Fruit fly (Drosophila melanogaster) whole organism, pupa: ENCODE measurements around the gene CG5510.

Source experiments
- CG10348 ChIP-seq: fragments of 200-800 bp; sonication (Bioruptor generic); IDR thresholded peaks from 2 replicates; pipeline ENCODE4 v1.3.6; 2022; ENCODE audit warnings: missing biosample characterization, missing genetic modification characterization
- CG12605 ChIP-seq: fragments of 200-800 bp; sonication (Bioruptor generic); IDR thresholded peaks from 2 replicates; pipeline ENCODE4 v1.3.6; 2022; ENCODE audit warnings: missing biosample characterization, missing genetic modification characterization
- CG13204 ChIP-seq: fragments of 200-800 bp; sonication (Bioruptor generic); optimal IDR thresholded peaks from 2 replicates; lab custom pipeline; 2018; ENCODE audit warnings: missing biosample characterization, mild to moderate bottlenecking, missing genetic modification characterization, moderate library complexity
- CG14655 ChIP-seq: fragments of 200-800 bp; sonication (Bioruptor generic); optimal IDR thresholded peaks from 3 replicates; lab custom pipeline; 2017; ENCODE audit warnings: mild to moderate bottlenecking, missing biosample characterization, missing genetic modification reagents, missing genetic modification characterization
- CG15710 ChIP-seq: fragments of 200-800 bp; sonication (Bioruptor generic); optimal IDR thresholded peaks from 2 replicates; lab custom pipeline; 2018; ENCODE audit warnings: missing biosample characterization, mild to moderate bottlenecking, missing genetic modification characterization, moderate library complexity
- CG17806 ChIP-seq: fragments of 200-800 bp; sonication (Bioruptor generic); optimal IDR thresholded peaks from 2 replicates; lab custom pipeline; 2018; ENCODE audit warnings: missing biosample characterization, mild to moderate bottlenecking, missing genetic modification characterization, moderate library complexity
- CG32121 ChIP-seq: fragments of 200-800 bp; sonication (Bioruptor generic); IDR thresholded peaks from 2 replicates; pipeline ENCODE4 v1.3.6; 2022; ENCODE audit warnings: missing biosample characterization, missing genetic modification characterization
- CG34367 ChIP-seq: fragments of 200-800 bp; sonication (Bioruptor generic); optimal IDR thresholded peaks from 2 replicates; lab custom pipeline; 2018; ENCODE audit warnings: missing biosample characterization, mild to moderate bottlenecking, missing genetic modification characterization
- CG4496 ChIP-seq: fragments of 200-800 bp; sonication (Bioruptor generic); IDR thresholded peaks from 3 replicates; pipeline ENCODE4 v1.3.6; 2022; ENCODE audit warnings: missing biosample characterization, missing genetic modification characterization
- CG8159 ChIP-seq: fragments of 200-800 bp; sonication (Bioruptor generic); optimal IDR thresholded peaks from 3 replicates; lab custom pipeline; 2018; ENCODE audit warnings: missing biosample characterization, mild to moderate bottlenecking, missing genetic modification characterization, moderate library complexity
- CG8301 ChIP-seq: fragments of 200-800 bp; sonication (Bioruptor generic); optimal IDR thresholded peaks from 2 replicates; lab custom pipeline; 2018; ENCODE audit warnings: missing biosample characterization, mild to moderate bottlenecking, missing genetic modification characterization
- CG9948 ChIP-seq: fragments of 200-800 bp; sonication (Bioruptor generic); optimal IDR thresholded peaks from 2 replicates; lab custom pipeline; 2018; ENCODE audit warnings: missing biosample characterization, mild to moderate bottlenecking, missing genetic modification characterization, moderate library complexity
- D1 ChIP-seq: fragments of 200-800 bp; sonication (Bioruptor generic); optimal IDR thresholded peaks from 2 replicates; lab custom pipeline; 2018; ENCODE audit warnings: missing biosample characterization, mild to moderate bottlenecking, missing genetic modification characterization, moderate library complexity
- EcR ChIP-seq: fragments of 200-800 bp; sonication (Bioruptor generic); optimal IDR thresholded peaks from 3 replicates; lab custom pipeline; 2019; ENCODE audit warnings: missing biosample characterization, missing genetic modification characterization, mild to moderate bottlenecking, moderate library complexity, missing genetic modification reagents
- Ets98B ChIP-seq: fragments of 200-800 bp; sonication (Bioruptor generic); IDR thresholded peaks from 2 replicates; pipeline ENCODE4 v1.3.6; 2022; ENCODE audit warnings: missing biosample characterization, missing genetic modification characterization
- Pif1A ChIP-seq: fragments of 200-800 bp; sonication (Bioruptor generic); optimal IDR thresholded peaks from 3 replicates; lab custom pipeline; 2016; ENCODE audit warnings: missing biosample characterization, missing genetic modification characterization
- Pif1B ChIP-seq: fragments of 200-800 bp; sonication (Bioruptor generic); optimal IDR thresholded peaks from 3 replicates; lab custom pipeline; 2016; ENCODE audit warnings: missing biosample characterization, missing genetic modification characterization
- Snoo ChIP-seq: fragments of 200-800 bp; sonication (Bioruptor generic); optimal IDR thresholded peaks from 3 replicates; lab custom pipeline; 2017; ENCODE audit warnings: missing biosample characterization, mild to moderate bottlenecking, missing genetic modification characterization, inconsistent platforms
- fd96Ca ChIP-seq: fragments of 200-800 bp; sonication (Bioruptor generic); IDR thresholded peaks from 3 replicates; pipeline ENCODE4 v1.3.6; 2022; ENCODE audit warnings: missing biosample characterization, missing genetic modification characterization
- gl ChIP-seq: fragments of 200-800 bp; sonication (Bioruptor generic); optimal IDR thresholded peaks from 2 replicates; lab custom pipeline; 2018; ENCODE audit warnings: missing biosample characterization, mild to moderate bottlenecking, missing genetic modification characterization
- rn ChIP-seq: fragments of 200-800 bp; sonication (Bioruptor generic); IDR thresholded peaks from 2 replicates; pipeline ENCODE4 v1.3.6; 2022; ENCODE audit warnings: missing biosample characterization, missing genetic modification characterization

CG5510 gene

DNA sequence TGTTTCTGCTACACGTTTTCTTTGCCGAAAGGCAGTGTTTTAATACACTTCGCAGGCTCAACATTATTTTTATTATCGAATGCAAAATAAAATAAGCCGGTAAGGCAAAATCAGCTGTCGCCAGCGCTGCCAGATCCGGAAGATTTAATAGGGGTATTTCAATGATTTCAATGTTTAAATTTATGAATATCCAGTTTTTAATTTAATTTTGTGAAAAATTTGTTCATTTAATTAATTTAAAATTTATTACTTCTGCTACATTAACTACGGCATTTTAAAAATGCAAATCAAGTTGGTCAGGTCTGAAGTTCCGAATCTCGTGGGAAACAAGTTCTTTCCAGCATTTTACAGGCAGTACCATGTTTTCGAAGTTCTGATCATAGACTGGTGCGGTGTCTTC, 20.5 kb downstream of the CG5510 start, which contains the start of gene Slimp:
Gene Slimp, minus strand, starts transcription at position 130 of the 400 bp plus-strand sequence.
- no peak for TF ChIP-seq CG34367
- no peak for TF ChIP-seq gl (tag; lab: Kevin White, UChicago)
- TF ChIP-seq CG17806, result no peak
- no peak for TF ChIP-seq CG4496 (GFP tag; lab: Robert Waterston, UW)
- TF ChIP-seq CG15710 (tag; lab: Kevin White, UChicago), result no peak
- peak; percentile 2 for TF ChIP-seq Pif1B (GFP tag; lab: Kevin White, UChicago)
- TF ChIP-seq CG32121 (GFP tag; lab: Robert Waterston, UW), result 0 out of 2 replicates have a peak, but pooled peaks have one; percentile 19
- TF ChIP-seq CG9948 (tag; lab: Kevin White, UChicago), result no peak
- TF ChIP-seq D1 (tag; lab: Kevin White, UChicago), result no peak
- TF ChIP-seq CG8301, result no peak
- no peak for TF ChIP-seq CG14655 (GFP tag; lab: Kevin White, UChicago)
- TF ChIP-seq Pif1A (GFP tag; lab: Kevin White, UChicago), result peak; percentile 47
- no peak for TF ChIP-seq CG8159 (tag; lab: Kevin White, UChicago)
- TF ChIP-seq Snoo, result no peak

dm6 chr3R:24144542-24144941, 24.8 kb downstream of the CG5510 start:
- TF ChIP-seq CG34367 (peak; percentile 70), fd96Ca (GFP tag; lab: Robert Waterston, UW) (peak; percentile 72; the same call in 2 of the 3 replicates), Pif1B (GFP tag; lab: Kevin White, UChicago) (peak; percentile 62), CG8159 (tag; lab: Kevin White, UChicago) (peak; percentile 75), Snoo (no peak), gl (tag; lab: Kevin White, UChicago) (peak; percentile 60), CG17806 (peak; percentile 79), D1 (tag; lab: Kevin White, UChicago) (peak; percentile 47), CG9948 (tag; lab: Kevin White, UChicago) (peak; percentile 85), CG10348 (GFP tag; lab: Robert Waterston, UW) (no peak), CG8301 (peak; percentile 86), CG15710 (tag; lab: Kevin White, UChicago) (peak; percentile 74), CG13204 (GFP tag; lab: Kevin White, UChicago) (no peak), Ets98B (GFP tag; lab: Robert Waterston, UW) (peak; percentile 17; the same call in 1 of the 2 replicates), CG32121 (GFP tag; lab: Robert Waterston, UW) (0 out of 2 replicates have a peak, but pooled peaks have one; percentile 7), CG14655 (GFP tag; lab: Kevin White, UChicago) (peak; percentile 90), CG4496 (GFP tag; lab: Robert Waterston, UW) (peak; percentile 62; the same call in 2 of the 3 replicates), rn (GFP tag; lab: Robert Waterston, UW) (no peak), Pif1A (GFP tag; lab: Kevin White, UChicago) (peak; percentile 78), CG12605 (GFP tag; lab: Robert Waterston, UW) (no peak), EcR (GFP tag; lab: Kevin White, UChicago) (no peak)

- TF ChIP-seq CG15710 (tag; lab: Kevin White, UChicago) (peak; percentile 53), rn (GFP tag; lab: Robert Waterston, UW) (no peak), Snoo (peak; percentile 26), CG10348 (GFP tag; lab: Robert Waterston, UW) (no peak), CG8159 (tag; lab: Kevin White, UChicago) (peak; percentile 60), CG4496 (GFP tag; lab: Robert Waterston, UW) (no peak), Pif1A (GFP tag; lab: Kevin White, UChicago) (peak; percentile 68), CG34367 (peak; percentile 54), Pif1B (GFP tag; lab: Kevin White, UChicago) (peak; percentile 67), CG9948 (tag; lab: Kevin White, UChicago) (peak; percentile 53), CG17806 (peak; percentile 32), CG14655 (GFP tag; lab: Kevin White, UChicago) (peak; percentile 84), CG32121 (GFP tag; lab: Robert Waterston, UW) (no peak), CG8301 (peak; percentile 64), fd96Ca (GFP tag; lab: Robert Waterston, UW) (peak; percentile 30; the same call in 1 of the 3 replicates)
Observed at dm6 chr3R:24143779-24144178, 25.6 kb downstream of the CG5510 start.

- TF ChIP-seq CG32121 (GFP tag; lab: Robert Waterston, UW), result peak; percentile 21; the same call in 1 of the 2 replicates
- TF ChIP-seq CG13204 (GFP tag; lab: Kevin White, UChicago), result peak; percentile 18
- TF ChIP-seq fd96Ca (GFP tag; lab: Robert Waterston, UW), result no peak
- TF ChIP-seq, all 21 proteins: peak for 2
Observed at dm6 chr3R:24143372-24143771, 26.0 kb downstream of the CG5510 start.

DNA sequence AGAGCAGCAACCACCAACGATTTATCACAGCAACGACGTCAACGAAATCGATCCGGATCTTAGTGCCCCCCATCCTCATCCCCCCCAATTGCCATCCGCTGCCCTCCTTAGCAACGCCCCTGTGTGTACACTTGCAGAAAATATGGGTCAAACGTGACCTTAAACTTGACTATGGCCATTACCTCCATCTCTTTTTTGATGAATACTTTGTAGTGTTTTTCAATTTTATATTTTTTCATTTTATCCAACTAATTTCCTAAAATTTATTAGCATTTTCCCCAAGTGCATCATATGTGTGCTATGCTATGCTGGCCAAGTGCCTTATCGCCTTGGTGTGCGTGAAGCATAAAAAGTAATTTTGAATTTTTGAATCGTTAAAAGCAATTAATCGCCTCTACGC, 26.4 kb downstream of the CG5510 start:
- TF ChIP-seq CG14655 (GFP tag; lab: Kevin White, UChicago) (peak; percentile 85), Pif1B (GFP tag; lab: Kevin White, UChicago) (peak; percentile 88), Pif1A (GFP tag; lab: Kevin White, UChicago) (peak; percentile 86), D1 (tag; lab: Kevin White, UChicago) (peak; percentile 46), fd96Ca (GFP tag; lab: Robert Waterston, UW) (peak; percentile 89), CG8301 (peak; percentile 78), CG4496 (GFP tag; lab: Robert Waterston, UW) (peak; percentile 89), CG12605 (GFP tag; lab: Robert Waterston, UW) (peak; percentile 82), CG13204 (GFP tag; lab: Kevin White, UChicago) (peak; percentile 38), CG32121 (GFP tag; lab: Robert Waterston, UW) (peak; percentile 55), CG17806 (peak; percentile 89), EcR (GFP tag; lab: Kevin White, UChicago) (no peak), Ets98B (GFP tag; lab: Robert Waterston, UW) (peak; percentile 81), rn (GFP tag; lab: Robert Waterston, UW) (peak; percentile 81), gl (tag; lab: Kevin White, UChicago) (peak; percentile 75), CG8159 (tag; lab: Kevin White, UChicago) (peak; percentile 92), CG9948 (tag; lab: Kevin White, UChicago) (peak; percentile 85), CG15710 (tag; lab: Kevin White, UChicago) (peak; percentile 89), Snoo (peak; percentile 83), CG34367 (peak; percentile 80), CG10348 (GFP tag; lab: Robert Waterston, UW) (no peak)
